Fruit fly (Drosophila melanogaster) whole organism, wandering third instar larva: ENCODE data around the gene Dyro.

Source experiments
- Abd-B ChIP-seq: fragments of >200 bp; optimal IDR thresholded peaks from 2 replicates; lab custom pipeline; 2017; ENCODE audit warnings: missing biosample characterization, missing genetic modification characterization
- CG32264 ChIP-seq: fragments of 200-800 bp; sonication (Bioruptor generic); optimal IDR thresholded peaks from 2 replicates; lab custom pipeline; 2016; ENCODE audit warnings: missing biosample characterization, missing genetic modification characterization
- CrebA ChIP-seq: fragments of 200-800 bp; sonication (Bioruptor generic); optimal IDR thresholded peaks from 2 replicates; lab custom pipeline; 2016; ENCODE audit warnings: missing biosample characterization, mild to moderate bottlenecking, missing genetic modification characterization, borderline replicate concordance
- Dfd ChIP-seq: fragments of >200 bp; optimal IDR thresholded peaks from 2 replicates; lab custom pipeline; 2017; ENCODE audit warnings: missing biosample characterization, missing genetic modification characterization
- Dif ChIP-seq: fragments of 200-275, 200-300 bp; sonication (Bioruptor generic); optimal IDR thresholded peaks from 2 replicates; lab custom pipeline; 2018; ENCODE audit warnings: missing biosample characterization, missing genetic modification characterization; ENCODE audit not compliant: partially characterized antibody
- GATAd ChIP-seq: sonication (Bioruptor generic); optimal IDR thresholded peaks from 2 replicates; lab custom pipeline; 2016; ENCODE audit warnings: missing biosample characterization, missing genetic modification characterization
- HLH106 ChIP-seq: fragments of 200-800 bp; optimal IDR thresholded peaks from 3 replicates; lab custom pipeline; 2019; ENCODE audit warnings: missing biosample characterization, mild to moderate bottlenecking, missing genetic modification characterization, moderate library complexity
- Hnf4 ChIP-seq: fragments of 200-800 bp; sonication (Bioruptor generic); optimal IDR thresholded peaks from 2 replicates; lab custom pipeline; 2016; ENCODE audit warnings: missing biosample characterization, mild to moderate bottlenecking, missing genetic modification characterization
- Hr78 ChIP-seq: fragments of >200 bp; optimal IDR thresholded peaks from 2 replicates; lab custom pipeline; 2017; ENCODE audit warnings: missing biosample characterization, missing genetic modification characterization
- Mio ChIP-seq: sonication (Bioruptor generic); optimal IDR thresholded peaks from 2 replicates; lab custom pipeline; 2016; ENCODE audit warnings: missing biosample characterization, missing genetic modification characterization
- Myc ChIP-seq: fragments of >200 bp; optimal IDR thresholded peaks from 2 replicates; lab custom pipeline; 2017
- N ChIP-seq: fragments of >200 bp; optimal IDR thresholded peaks from 2 replicates; lab custom pipeline; 2018; ENCODE audit warnings: missing biosample characterization, missing external identifiers, missing genetic modification characterization
- OdsH ChIP-seq: fragments of 200-800 bp; sonication (Bioruptor generic); optimal IDR thresholded peaks from 2 replicates; lab custom pipeline; 2016; ENCODE audit warnings: missing biosample characterization, mild to moderate bottlenecking, missing genetic modification characterization
- Rel ChIP-seq, 2 experiments: fragments of 200-800 bp; sonication (Bioruptor generic) in 1 of 2; optimal IDR thresholded peaks; 2 replicates in 1 of 2; 3 replicates in 1 of 2; lab custom pipeline; 2016 to 2019; ENCODE audit warnings: mild to moderate bottlenecking in 2 of 2, missing biosample characterization in 2 of 2, missing genetic modification characterization in 2 of 2, moderate library complexity in 1 of 2
- Sp1 ChIP-seq: fragments of 200-800 bp; sonication (Bioruptor generic); optimal IDR thresholded peaks from 3 replicates; lab custom pipeline; 2019; ENCODE audit warnings: missing biosample characterization, mild to moderate bottlenecking, missing genetic modification characterization, moderate library complexity
- Vsx2 ChIP-seq: fragments of 200-300, 225-300 bp; sonication (Bioruptor generic); optimal IDR thresholded peaks from 2 replicates; lab custom pipeline; 2018; ENCODE audit warnings: missing biosample characterization, missing genetic modification characterization; ENCODE audit not compliant: partially characterized antibody
- br ChIP-seq: fragments of 200-800 bp; sonication (Bioruptor generic); optimal IDR thresholded peaks from 2 replicates; lab custom pipeline; 2016; ENCODE audit warnings: missing biosample characterization, missing genetic modification characterization
- brk ChIP-seq: fragments of 200-800 bp; sonication (Bioruptor generic); optimal IDR thresholded peaks from 2 replicates; lab custom pipeline; 2016; ENCODE audit warnings: missing biosample characterization, mild to moderate bottlenecking, missing genetic modification characterization
- dmrt93B ChIP-seq: fragments of 200-800 bp; sonication (Bioruptor generic); optimal IDR thresholded peaks from 2 replicates; lab custom pipeline; 2018; ENCODE audit warnings: missing biosample characterization, mild to moderate bottlenecking, missing genetic modification characterization
- ey ChIP-seq: fragments of 200-800 bp; sonication (Bioruptor generic); optimal IDR thresholded peaks from 2 replicates; lab custom pipeline; 2016; ENCODE audit warnings: missing biosample characterization, missing genetic modification characterization
- foxo ChIP-seq, 2 experiments: fragments of 200-800 bp; sonication (Bioruptor generic); optimal IDR thresholded peaks; 2 replicates in 1 of 2; 3 replicates in 1 of 2; lab custom pipeline; 2016 to 2017; ENCODE audit warnings: missing biosample characterization in 2 of 2, missing genetic modification characterization in 2 of 2
- fru ChIP-seq: fragments of 200-800 bp; sonication (Bioruptor generic); optimal IDR thresholded peaks from 3 replicates; lab custom pipeline; 2016; ENCODE audit warnings: missing biosample characterization, mild to moderate bottlenecking, missing genetic modification characterization
- h ChIP-seq: fragments of 200-800 bp; sonication (Bioruptor generic); optimal IDR thresholded peaks from 3 replicates; lab custom pipeline; 2016; ENCODE audit warnings: missing biosample characterization, mild to moderate bottlenecking, missing genetic modification characterization
- jim ChIP-seq: fragments of 175-275, 200-325 bp; sonication (Bioruptor generic); optimal IDR thresholded peaks from 2 replicates; lab custom pipeline; 2016; ENCODE audit warnings: missing biosample characterization, mild to moderate bottlenecking, missing genetic modification characterization
- lola ChIP-seq: fragments of >200 bp; optimal IDR thresholded peaks from 2 replicates; lab custom pipeline; 2017; ENCODE audit warnings: missing biosample characterization, missing genetic modification characterization
- pan ChIP-seq: fragments of >200 bp; optimal IDR thresholded peaks from 2 replicates; lab custom pipeline; 2017
- psq ChIP-seq: fragments of 200-800 bp; sonication (Bioruptor generic); optimal IDR thresholded peaks from 3 replicates; lab custom pipeline; 2017; ENCODE audit warnings: missing biosample characterization, mild to moderate bottlenecking, missing genetic modification characterization, moderate library complexity
- rgr ChIP-seq: fragments of 200-800 bp; sonication (Bioruptor generic); optimal IDR thresholded peaks from 3 replicates; lab custom pipeline; 2016; ENCODE audit warnings: missing biosample characterization, mild to moderate bottlenecking, missing genetic modification characterization
- sage ChIP-seq: fragments of 200-800 bp; sonication (Bioruptor generic); optimal IDR thresholded peaks from 2 replicates; lab custom pipeline; 2016; ENCODE audit warnings: missing biosample characterization, mild to moderate bottlenecking, missing genetic modification characterization
- sv ChIP-seq: fragments of 200-800 bp; sonication (Bioruptor generic); optimal IDR thresholded peaks from 3 replicates; lab custom pipeline; 2016; ENCODE audit warnings: missing biosample characterization, missing genetic modification characterization
- tai ChIP-seq: sonication (Bioruptor generic); optimal IDR thresholded peaks from 2 replicates; lab custom pipeline; 2016; ENCODE audit warnings: missing biosample characterization, missing genetic modification characterization
- woc ChIP-seq: sonication (Bioruptor generic); optimal IDR thresholded peaks from 2 replicates; lab custom pipeline; 2016; ENCODE audit warnings: missing biosample characterization, mild to moderate bottlenecking, missing genetic modification characterization

The Dyro gene

dm6 chr3L:11262159-11262558 is 33.6 kb downstream of the Dyro start:
- no peak for TF ChIP-seq Abd-B (GFP tag; lab: Kevin White, UChicago)

dm6 chr3L:11261456-11262082 is 34.1 kb downstream of the Dyro start:
- TF ChIP-seq h (GFP tag; lab: Kevin White, UChicago) = peak; percentile 77
- TF ChIP-seq woc (GFP tag; lab: Kevin White, UChicago) = peak; percentile 5
- no peak for TF ChIP-seq N (GFP tag; lab: Kevin White, UChicago)
- TF ChIP-seq sv (GFP tag; lab: Kevin White, UChicago) = peak; percentile 6
- peak; percentile 45 for TF ChIP-seq brk (GFP tag; lab: Kevin White, UChicago)
- TF ChIP-seq CG32264 (GFP tag; lab: Kevin White, UChicago) = no peak
- TF ChIP-seq HLH106 (tag; lab: Kevin White, UChicago) = peak; percentile 90
- no peak for TF ChIP-seq CrebA (GFP tag; lab: Kevin White, UChicago)
- peak; percentile 82 for TF ChIP-seq rgr
- TF ChIP-seq psq (GFP tag; lab: Kevin White, UChicago) = peak; percentile 82
- peak; percentile 69 for TF ChIP-seq dmrt93B (GFP tag; lab: Kevin White, UChicago)
- no peak for TF ChIP-seq Abd-B (GFP tag; lab: Kevin White, UChicago)
- no peak for TF ChIP-seq lola (GFP tag; lab: Kevin White, UChicago)
- TF ChIP-seq Hr78 = no peak
- no peak for TF ChIP-seq Mio (GFP tag; lab: Kevin White, UChicago)
- TF ChIP-seq pan (lab: Kevin White, UChicago) = no peak
- peak; percentile 94 for TF ChIP-seq Sp1 (GFP tag; lab: Kevin White, UChicago)
- peak; percentile 46 for TF ChIP-seq Hnf4
- peak; percentile 42 for TF ChIP-seq ey (GFP tag; lab: Kevin White, UChicago)
- TF ChIP-seq foxo (GFP tag; optimal IDR thresholded peaks at IDR 0.05; lab: Kevin White, UChicago) = peak in 1 of 2 experiments; percentile 75
- TF ChIP-seq fru (GFP tag; lab: Kevin White, UChicago) = peak; percentile 12
- peak; percentile 60 for TF ChIP-seq Rel (GFP tag; optimal IDR thresholded peaks at IDR 0.05; lab: Kevin White, UChicago)
- peak; percentile 56 for TF ChIP-seq Rel (tag; optimal IDR thresholded peaks at IDR 0.05; lab: Kevin White, UChicago)
- peak; percentile 27 for TF ChIP-seq br (GFP tag; lab: Kevin White, UChicago)
- peak; percentile 84 for TF ChIP-seq OdsH (GFP tag; lab: Kevin White, UChicago)
- TF ChIP-seq, all 38 proteins: peak for 16

- no peak for TF ChIP-seq Rel (GFP tag; optimal IDR thresholded peaks at IDR 0.05; lab: Kevin White, UChicago)
- no peak for TF ChIP-seq Rel (tag; optimal IDR thresholded peaks at IDR 0.05; lab: Kevin White, UChicago)
- TF ChIP-seq lola (GFP tag; lab: Kevin White, UChicago) = no peak
- peak; percentile 44 for TF ChIP-seq rgr
- no peak for TF ChIP-seq Dif
- TF ChIP-seq Myc = no peak
- peak; percentile 44 for TF ChIP-seq h (GFP tag; lab: Kevin White, UChicago)
- peak in 1 of 2 experiments; percentile 39 for TF ChIP-seq foxo (GFP tag; optimal IDR thresholded peaks at IDR 0.05; lab: Kevin White, UChicago)
- no peak for TF ChIP-seq Sp1 (GFP tag; lab: Kevin White, UChicago)
- peak; percentile 50 for TF ChIP-seq HLH106 (tag; lab: Kevin White, UChicago)
- peak; percentile 31 for TF ChIP-seq sv (GFP tag; lab: Kevin White, UChicago)
- TF ChIP-seq br (GFP tag; lab: Kevin White, UChicago) = no peak
- no peak for TF ChIP-seq OdsH (GFP tag; lab: Kevin White, UChicago)
- no peak for TF ChIP-seq sage (GFP tag; lab: Kevin White, UChicago)
- peak; percentile 5 for TF ChIP-seq tai (GFP tag; lab: Kevin White, UChicago)
- TF ChIP-seq pan (lab: Kevin White, UChicago) = no peak
- TF ChIP-seq jim (GFP tag; lab: Kevin White, UChicago) = no peak
- no peak for TF ChIP-seq woc (GFP tag; lab: Kevin White, UChicago)
- TF ChIP-seq Dfd (GFP tag; lab: Kevin White, UChicago) = no peak
- no peak for TF ChIP-seq Vsx2 (GFP tag; lab: Kevin White, UChicago)
- no peak for TF ChIP-seq N (GFP tag; lab: Kevin White, UChicago)
- TF ChIP-seq GATAd (GFP tag; lab: Kevin White, UChicago) = no peak
- TF ChIP-seq fru (GFP tag; lab: Kevin White, UChicago) = peak; percentile 45
Observed at dm6 chr3L:11260737-11261455, 34.8 kb downstream of the Dyro start.
